ENCODE assay signal across 1 fruit fly cellular context in the genomic region with DNA sequence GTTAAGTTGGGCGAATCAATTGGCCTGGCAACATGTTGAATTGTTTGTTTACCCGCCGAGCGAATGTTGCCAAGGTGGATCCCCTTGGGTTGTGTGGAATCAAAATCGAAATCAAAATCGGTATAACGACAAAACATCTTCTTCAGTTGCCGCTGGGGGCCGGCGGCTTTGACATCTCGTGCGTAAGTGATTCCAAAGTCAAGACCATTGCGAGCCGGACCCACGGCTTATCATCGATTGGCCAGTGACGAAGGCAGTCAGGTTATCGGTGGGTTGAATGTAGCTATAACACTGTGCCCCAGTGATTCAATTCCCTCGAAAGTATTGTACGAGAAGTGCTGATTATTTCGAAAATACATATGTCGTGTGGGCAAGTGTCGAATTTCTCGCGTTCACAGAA.
TF ChIP-seq lines count a peak whose summit lies in the region.

No protein-coding gene starts in this region.

TF ChIP-seq in whole organism, embryonic, 481 proteins besides CTCF, POLR2A, EP300 and RAD21 (continued from another document):
- no peak for TF ChIP-seq fru (optimal IDR thresholded peaks at IDR 0.05; lab: Kevin White, UChicago)
- no peak for TF ChIP-seq prd (optimal IDR thresholded peaks at IDR 0.05; lab: Kevin White, UChicago)
- TF ChIP-seq prd (GFP tag; IDR thresholded peaks at IDR 0.05; lab: Robert Waterston, UW) = no peak
- TF ChIP-seq Side (GFP tag; optimal IDR thresholded peaks at IDR 0.05; lab: Kevin White, UChicago) = no peak
- no peak for TF ChIP-seq CG2116 (GFP tag; optimal IDR thresholded peaks at IDR 0.05; lab: Kevin White, UChicago)
- peak in 1 of 2 experiments; percentile 77 for TF ChIP-seq Pdp1 (GFP tag; optimal IDR thresholded peaks at IDR 0.05; lab: Kevin White, UChicago)
- TF ChIP-seq CG12155 (GFP tag; optimal IDR thresholded peaks at IDR 0.05; lab: Kevin White, UChicago) = no peak
- no peak for TF ChIP-seq MBD-R2 (GFP tag; IDR thresholded peaks at IDR 0.05; lab: Robert Waterston, UW)
- TF ChIP-seq CG4854 (GFP tag; optimal IDR thresholded peaks at IDR 0.05; lab: Kevin White, UChicago) = no peak
- TF ChIP-seq gcm2 (GFP tag; optimal IDR thresholded peaks at IDR 0.05; lab: Kevin White, UChicago) = no peak
